Worm (Caenorhabditis elegans) whole organism, L1 larva: Measurements from ENCODE around the gene Y38F1A.4.

Experiments used
- C16A3.4 ChIP-seq: fragments of 150-350 bp; optimal IDR thresholded peaks from 2 replicates; lab custom pipeline; 2014; ENCODE audit warnings: missing biosample characterization, missing genetic modification characterization
- alr-1 ChIP-seq: fragments of 200-800 bp; sonication (Bioruptor generic); optimal IDR thresholded peaks from 2 replicates; lab custom pipeline; 2018; ENCODE audit warnings: borderline replicate concordance, mild to moderate bottlenecking, missing genetic modification characterization, missing compliant biosample characterization
- ama-1 ChIP-seq: fragments of 150-350 bp; optimal IDR thresholded peaks from 2 replicates; lab custom pipeline; 2014
- blmp-1 ChIP-seq: fragments of 150-350 bp; optimal IDR thresholded peaks from 2 replicates; lab custom pipeline; 2014; ENCODE audit warnings: missing biosample characterization, missing genetic modification characterization
- ceh-63 ChIP-seq: fragments of 200-800 bp; sonication (Bioruptor generic); optimal IDR thresholded peaks from 2 replicates; lab custom pipeline; 2018; ENCODE audit warnings: mild to moderate bottlenecking, missing genetic modification characterization, missing compliant biosample characterization
- ceh-82 ChIP-seq, 3 experiments: fragments of 150-350 bp in 1 of 3; sonication (generic microtip) in 2 of 3; optimal IDR thresholded peaks; 2 replicates each; lab custom pipeline; 2014 to 2017; ENCODE audit warnings: missing biosample characterization in 3 of 3, missing genetic modification characterization in 3 of 3
- ceh-90 ChIP-seq: sonication (generic microtip); optimal IDR thresholded peaks from 2 replicates; lab custom pipeline; 2016; ENCODE audit warnings: missing genetic modification characterization, missing compliant biosample characterization
- dpl-1 ChIP-seq, 3 experiments: fragments of 150-350 bp in 2 of 3; sonication (generic microtip) in 1 of 3; optimal IDR thresholded peaks; 2 replicates each; lab custom pipeline; 2014 to 2017; ENCODE audit warnings: missing biosample characterization in 3 of 3, missing genetic modification characterization in 3 of 3, missing genetic modification reagents in 3 of 3
- dsc-1 ChIP-seq: sonication (generic microtip); optimal IDR thresholded peaks from 2 replicates; lab custom pipeline; 2016; ENCODE audit warnings: mild to moderate bottlenecking, missing genetic modification characterization, missing compliant biosample characterization
- efl-1 ChIP-seq, 4 experiments: fragments of 150-350 bp; optimal IDR thresholded peaks in 3 of 4; peaks in 1 of 4; 1 replicate in 1 of 4; 2 replicates in 3 of 4; lab custom pipeline; 2014; ENCODE audit warnings: missing biosample characterization in 2 of 4, missing genetic modification characterization in 2 of 4, missing genetic modification reagents in 2 of 4
- efl-3 ChIP-seq: fragments of 200-800 bp; sonication (Bioruptor generic); optimal IDR thresholded peaks from 2 replicates; lab custom pipeline; 2018; ENCODE audit warnings: mild to moderate bottlenecking, missing genetic modification characterization, missing compliant biosample characterization
- egl-13 ChIP-seq: sonication (generic microtip); optimal IDR thresholded peaks from 2 replicates; lab custom pipeline; 2016; ENCODE audit warnings: missing genotype, missing genetic modification reagents, missing genetic modification characterization, missing compliant biosample characterization
- elt-2 ChIP-seq: sonication (generic microtip); optimal IDR thresholded peaks from 2 replicates; lab custom pipeline; 2016; ENCODE audit warnings: missing genetic modification characterization, mild to moderate bottlenecking, inconsistent platforms, missing compliant biosample characterization, missing genetic modification reagents
- elt-3 ChIP-seq, 6 experiments: fragments of 150-350 bp in 1 of 6; sonication (generic microtip); optimal IDR thresholded peaks; 2 replicates each; lab custom pipeline; 2017 to 2018; ENCODE audit warnings: missing biosample characterization in 6 of 6, missing genetic modification characterization in 6 of 6, inconsistent platforms in 1 of 6
- ets-5 ChIP-seq: fragments of 200-800 bp; sonication (Bioruptor generic); IDR thresholded peaks from 2 replicates; pipeline ENCODE4 v1.3.6; 2022; ENCODE audit warnings: missing genetic modification characterization, missing compliant biosample characterization
- fkh-10 ChIP-seq: sonication (generic microtip); optimal IDR thresholded peaks from 2 replicates; lab custom pipeline; 2017; ENCODE audit warnings: missing biosample characterization, missing genetic modification reagents, missing genetic modification characterization
- fkh-4 ChIP-seq: sonication (generic microtip); optimal IDR thresholded peaks from 2 replicates; lab custom pipeline; 2016; ENCODE audit warnings: missing compliant biosample characterization, missing genetic modification characterization, borderline replicate concordance
- fkh-8 ChIP-seq: sonication (generic microtip); optimal IDR thresholded peaks from 2 replicates; lab custom pipeline; 2016; ENCODE audit warnings: mild to moderate bottlenecking, missing genetic modification characterization, missing compliant biosample characterization
- fos-1 ChIP-seq: fragments of 150-350 bp; optimal IDR thresholded peaks from 2 replicates; lab custom pipeline; 2014; ENCODE audit warnings: missing biosample characterization, missing genetic modification characterization
- grh-1 ChIP-seq: fragments of 200-800 bp; sonication (Bioruptor generic); IDR thresholded peaks from 2 replicates; pipeline ENCODE4 v1.3.6; 2022; ENCODE audit warnings: missing genetic modification reagents, missing genetic modification characterization, missing compliant biosample characterization
- jun-1 ChIP-seq: fragments of 150-350 bp; optimal IDR thresholded peaks from 2 replicates; lab custom pipeline; 2014; ENCODE audit warnings: missing biosample characterization, missing genetic modification reagents, missing genetic modification characterization
- lin-13 ChIP-seq: fragments of 150-350 bp; optimal IDR thresholded peaks from 2 replicates; lab custom pipeline; 2014; ENCODE audit warnings: missing biosample characterization, missing genetic modification reagents, missing genetic modification characterization
- lin-14 ChIP-seq: fragments of 200-800 bp; sonication (Bioruptor generic); optimal IDR thresholded peaks from 2 replicates; lab custom pipeline; 2018; ENCODE audit warnings: mild to moderate bottlenecking, missing genetic modification characterization, moderate library complexity, missing compliant biosample characterization
- lin-35 ChIP-seq, 2 experiments: fragments of 150-350 bp; optimal IDR thresholded peaks; 2 replicates each; lab custom pipeline; 2014; ENCODE audit warnings: missing biosample characterization in 2 of 2, missing genetic modification characterization in 2 of 2, missing genetic modification reagents in 2 of 2
- mdl-1 ChIP-seq, 2 experiments: fragments of 150-350 bp; optimal IDR thresholded peaks; 2 replicates each; lab custom pipeline; 2014 to 2017; ENCODE audit warnings: missing biosample characterization in 2 of 2, missing genetic modification characterization in 2 of 2, inconsistent platforms in 1 of 2
- nhr-12 ChIP-seq: sonication (generic microtip); optimal IDR thresholded peaks from 2 replicates; lab custom pipeline; 2017; ENCODE audit warnings: missing biosample characterization, missing genetic modification characterization
- nhr-47 ChIP-seq: sonication (generic microtip); optimal IDR thresholded peaks from 2 replicates; lab custom pipeline; 2016; ENCODE audit warnings: mild to moderate bottlenecking, missing genetic modification characterization, moderate library complexity, missing compliant biosample characterization
- nhr-71 ChIP-seq: sonication (generic microtip); optimal IDR thresholded peaks from 2 replicates; lab custom pipeline; 2016; ENCODE audit warnings: mild to moderate bottlenecking, missing genetic modification characterization, moderate library complexity, missing compliant biosample characterization
- nhr-77 ChIP-seq: fragments of 150-350 bp; optimal IDR thresholded peaks from 2 replicates; lab custom pipeline; 2014; ENCODE audit warnings: missing biosample characterization, missing genetic modification characterization
- nhr-84 ChIP-seq: sonication (generic microtip); optimal IDR thresholded peaks from 2 replicates; lab custom pipeline; 2017; ENCODE audit warnings: missing biosample characterization, missing genetic modification characterization
- nhr-85 ChIP-seq: sonication (generic microtip); peaks from one replicate; lab custom pipeline; 2016; ENCODE audit warnings: missing genetic modification characterization, inconsistent platforms, missing compliant biosample characterization
- nhr-90 ChIP-seq: sonication (generic microtip); optimal IDR thresholded peaks from 2 replicates; lab custom pipeline; 2016; ENCODE audit warnings: mild to moderate bottlenecking, missing genetic modification characterization, missing compliant biosample characterization; ENCODE audit not compliant: poor library complexity
- pag-3 ChIP-seq: sonication (generic microtip); optimal IDR thresholded peaks from 2 replicates; lab custom pipeline; 2017; ENCODE audit warnings: missing genetic modification characterization, mild to moderate bottlenecking, missing compliant biosample characterization, antibody characterized with exemption, borderline replicate concordance; ENCODE audit not compliant: insufficient read depth
- pax-3 ChIP-seq: fragments of 200-800 bp; sonication (Bioruptor generic); optimal IDR thresholded peaks from 2 replicates; lab custom pipeline; 2018; ENCODE audit warnings: mild to moderate bottlenecking, missing genetic modification characterization, moderate library complexity, missing compliant biosample characterization
- rnt-1 ChIP-seq: sonication (generic microtip); optimal IDR thresholded peaks from 2 replicates; lab custom pipeline; 2016; ENCODE audit warnings: mild to moderate bottlenecking, missing genetic modification characterization, moderate library complexity, missing compliant biosample characterization
- skn-1 ChIP-seq: fragments of 150-350 bp; optimal IDR thresholded peaks from 2 replicates; lab custom pipeline; 2014; ENCODE audit warnings: missing biosample characterization, missing genetic modification characterization
- snpc-4 ChIP-seq: fragments of 150-350 bp; optimal IDR thresholded peaks from 2 replicates; lab custom pipeline; 2014; ENCODE audit warnings: missing biosample characterization, missing genetic modification characterization
- snu-23 ChIP-seq: sonication (generic microtip); optimal IDR thresholded peaks from 2 replicates; lab custom pipeline; 2016; ENCODE audit warnings: missing genetic modification characterization, missing compliant biosample characterization
- sup-37 ChIP-seq: fragments of 200-800 bp; sonication (Bioruptor generic); optimal IDR thresholded peaks from 2 replicates; lab custom pipeline; 2018; ENCODE audit warnings: mild to moderate bottlenecking, missing genetic modification characterization, missing compliant biosample characterization
- tbx-2 ChIP-seq: sonication (generic microtip); optimal IDR thresholded peaks from 2 replicates; lab custom pipeline; 2016; ENCODE audit warnings: missing genetic modification characterization, missing compliant biosample characterization
- tlp-1 ChIP-seq: fragments of 150-350 bp; optimal IDR thresholded peaks from 2 replicates; lab custom pipeline; 2014; ENCODE audit warnings: missing biosample characterization, missing genetic modification characterization
- unc-30 ChIP-seq: sonication (generic microtip); optimal IDR thresholded peaks from 2 replicates; lab custom pipeline; 2017; ENCODE audit warnings: missing biosample characterization, missing genetic modification characterization
- unc-62 ChIP-seq: fragments of 150-350 bp; optimal IDR thresholded peaks from 2 replicates; lab custom pipeline; 2014; ENCODE audit warnings: missing biosample characterization, missing genetic modification reagents, missing genetic modification characterization
- unc-98 ChIP-seq: fragments of 200-800 bp; sonication (Bioruptor generic); IDR thresholded peaks from 2 replicates; pipeline ENCODE4 v1.3.6; 2022; ENCODE audit warnings: missing genetic modification characterization, missing compliant biosample characterization
- xbp-1 ChIP-seq: sonication (generic microtip); optimal IDR thresholded peaks from 2 replicates; lab custom pipeline; 2016; ENCODE audit warnings: missing genetic modification characterization, missing compliant biosample characterization
- zip-4 ChIP-seq: fragments of 200-800 bp; sonication (Bioruptor generic); optimal IDR thresholded peaks from 2 replicates; lab custom pipeline; 2018; ENCODE audit warnings: mild to moderate bottlenecking, missing genetic modification characterization, moderate library complexity, missing compliant biosample characterization
- ztf-11 ChIP-seq, 2 experiments: sonication (generic microtip); optimal IDR thresholded peaks; 2 replicates each; lab custom pipeline; 2016 to 2017; ENCODE audit warnings: missing genetic modification characterization in 2 of 2, missing biosample characterization in 1 of 2, missing compliant biosample characterization in 1 of 2
- ztf-4 ChIP-seq: fragments of 150-350 bp; optimal IDR thresholded peaks from 2 replicates; lab custom pipeline; 2014; ENCODE audit warnings: missing biosample characterization, missing genetic modification characterization

Y38F1A.4 gene

DNA sequence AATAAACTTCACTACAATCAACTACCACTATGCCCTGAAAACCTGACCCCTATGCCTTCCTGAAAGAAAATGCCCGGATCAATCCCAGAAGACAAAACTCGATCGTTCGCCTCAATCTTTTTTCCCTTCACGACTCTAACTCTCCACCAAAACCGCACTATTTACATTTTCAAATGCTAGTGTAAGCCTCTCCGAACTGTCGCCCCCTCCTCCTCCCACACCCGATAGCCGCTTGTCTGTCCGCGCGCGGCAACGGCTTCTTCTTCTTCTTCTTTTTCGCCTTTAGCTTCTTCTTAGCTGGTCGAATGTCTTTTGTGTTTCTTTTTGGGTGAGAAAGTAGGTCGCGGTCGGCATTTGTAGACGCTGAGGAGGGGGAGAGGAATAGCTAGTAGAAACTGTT, 9.3 kb downstream of the Y38F1A.4 start:
- TF ChIP-seq blmp-1 (tag; lab: Kevin White, UChicago), result peak; percentile 70
- TF ChIP-seq snu-23, result no peak
- TF ChIP-seq elt-3 (tag; optimal IDR thresholded peaks at IDR 0.05; lab: Kevin White, UChicago), result no peak

- TF ChIP-seq efl-1 (optimal IDR thresholded peaks at IDR 0.05; lab: Kevin White, UChicago) (no peak), efl-1 (GFP tag; optimal IDR thresholded peaks at IDR 0.05 in 1 of 2; lab: Kevin White, UChicago) (peak in 1 of 2 experiments; percentile 37), alr-1 (tag; lab: Kevin White, UChicago) (no peak)
Observed at ce11 chrII:12954670-12955069, 14.9 kb downstream of the Y38F1A.4 start, which contains the start of the genes Y38F1A.1 and Y38F1A.2. Gene Y38F1A.1 (minus strand): TSS chrII:12954770. Gene Y38F1A.2 (plus strand): TSS chrII:12954958.

DNA sequence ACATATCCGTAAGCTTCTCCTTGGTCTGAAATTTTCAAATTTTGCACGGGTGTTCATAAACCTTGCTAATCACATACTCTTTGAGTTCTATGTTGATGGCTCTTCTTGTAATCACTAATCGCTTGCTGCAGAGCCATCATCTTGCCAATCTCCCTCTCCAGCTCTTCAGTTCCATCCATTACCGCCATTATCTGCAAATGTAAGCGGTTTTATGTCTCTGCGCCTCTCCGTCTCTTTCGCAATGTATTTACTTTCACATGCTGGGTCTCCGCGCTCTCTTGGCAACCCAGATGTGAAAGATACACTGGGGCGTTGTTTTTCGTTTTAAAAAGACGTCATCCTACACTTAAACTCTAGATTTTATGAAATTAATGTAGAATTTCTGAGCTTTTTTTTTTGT, 16.2 kb downstream of the Y38F1A.4 start:
- TF ChIP-seq nhr-77 (tag; lab: Kevin White, UChicago) (no peak), efl-3 (GFP tag; lab: Kevin White, UChicago) (no peak), fkh-10 (no peak), blmp-1 (tag; lab: Kevin White, UChicago) (peak; percentile 56), jun-1 (tag; lab: Kevin White, UChicago) (no peak), rnt-1 (peak; percentile 81), ztf-11 (tag; optimal IDR thresholded peaks at IDR 0.05; lab: Kevin White, UChicago) (no peak), zip-4 (no peak), C16A3.4 (peak; percentile 17), ama-1 (lab: Kevin White, UChicago) (no peak), ztf-4 (tag; lab: Kevin White, UChicago) (no peak), unc-62 (GFP tag; lab: Kevin White, UChicago) (no peak), unc-30 (no peak), dsc-1 (tag; lab: Kevin White, UChicago) (peak; percentile 1), snpc-4 (peak; percentile 78), lin-13 (GFP tag; lab: Kevin White, UChicago) (no peak), nhr-84 (tag; lab: Kevin White, UChicago) (no peak), ceh-63 (no peak), sup-37 (no peak), elt-2 (tag; lab: Kevin White, UChicago) (no peak), nhr-85 (no peak), nhr-47 (tag; lab: Kevin White, UChicago) (peak; percentile 46), nhr-71 (peak; percentile 60), lin-35 (GFP tag; optimal IDR thresholded peaks at IDR 0.05; lab: Kevin White, UChicago) (peak in 1 of 2 experiments; percentile 44), ceh-90 (tag; lab: Kevin White, UChicago) (no peak), tlp-1 (no peak), lin-14 (GFP tag; lab: Kevin White, UChicago) (no peak), fos-1 (tag; lab: Kevin White, UChicago) (no peak), dpl-1 (GFP tag; optimal IDR thresholded peaks at IDR 0.05; lab: Kevin White, UChicago) (peak; percentile 23 to 28 (median 27)), nhr-90 (no peak), unc-98 (GFP tag; lab: Robert Waterston, UW) (no peak), pag-3 (no peak), mdl-1 (tag; optimal IDR thresholded peaks at IDR 0.05; lab: Kevin White, UChicago) (peak in 1 of 2 experiments; percentile 48), fkh-8 (tag; lab: Kevin White, UChicago) (peak; percentile 41), snu-23 (peak; percentile 46), egl-13 (tag; lab: Kevin White, UChicago) (no peak), xbp-1 (peak; percentile 80), ceh-82 (tag; optimal IDR thresholded peaks at IDR 0.05; lab: Kevin White, UChicago) (peak in 2 of 3 experiments; percentile 23 to 36), nhr-12 (no peak), tbx-2 (tag; lab: Kevin White, UChicago) (no peak), ets-5 (GFP tag; lab: Robert Waterston, UW) (no peak), grh-1 (GFP tag; lab: Robert Waterston, UW) (no peak), skn-1 (tag; lab: Kevin White, UChicago) (peak; percentile 57), fkh-4 (tag; lab: Kevin White, UChicago) (no peak), pax-3 (tag; lab: Kevin White, UChicago) (no peak)
